Worm (Caenorhabditis elegans): ENCODE results near the gene R09D1.13.
"Not testable (repeated sequence)": the region's sequence is repeated elsewhere in the genome, so short reads cannot be mapped to it uniquely, and the experiment has no call there.

ce11 chrII:9452172-9452571, 6.9 kb upstream of the R09D1.13 start, which contains the start of gene R09D1.12:
- not testable (repeated sequence) for TF ChIP-seq ztf-23 (GFP tag; IDR thresholded peaks at IDR 0.05); T22C8.4 (GFP tag; IDR thresholded peaks at IDR 0.05); med-1 (GFP tag; optimal IDR thresholded peaks at IDR 0.05; ENCODE audit: insufficient read depth); ref-1 (GFP tag; conservative IDR thresholded peaks at IDR 0.05); klf-2 (GFP tag; conservative IDR thresholded peaks at IDR 0.05); flt-1 (GFP tag; IDR thresholded peaks at IDR 0.05); tab-1 (GFP tag; IDR thresholded peaks at IDR 0.05); ztf-29 (GFP tag; IDR thresholded peaks at IDR 0.05)
